Worm (Caenorhabditis elegans): ENCODE measurements around the gene max-1.

DNA sequence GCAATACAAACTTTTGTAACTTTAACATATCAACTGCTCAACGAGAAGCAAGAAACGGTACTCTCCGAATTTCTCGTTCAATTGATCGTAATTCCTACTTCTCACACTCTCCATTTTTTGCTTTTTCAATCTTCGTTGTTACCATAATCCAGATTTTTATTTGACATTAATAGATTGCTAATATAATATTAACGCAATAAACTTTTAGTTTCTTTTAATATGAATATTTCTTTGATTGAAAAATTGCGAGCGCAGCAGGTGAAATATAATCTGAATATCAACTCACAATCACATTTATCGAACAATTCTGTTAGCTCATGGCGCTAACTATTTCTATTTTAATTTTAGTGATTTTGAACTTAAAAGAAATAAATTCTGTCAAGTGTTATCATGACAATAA, 27.7 kb downstream of the max-1 start, which contains the start of gene lurp-4:
- TF ChIP-seq R02D3.7 (tag; optimal IDR thresholded peaks at IDR 0.05) (no peak), pqm-1 (tag; optimal IDR thresholded peaks at IDR 0.05) (no peak), nhr-111 (GFP tag; optimal IDR thresholded peaks at IDR 0.05) (no peak), zip-11 (GFP tag; IDR thresholded peaks at IDR 0.05) (no peak), ceh-82 (tag; optimal IDR thresholded peaks at IDR 0.05) (no peak), lsy-2 (tag; optimal IDR thresholded peaks at IDR 0.05) (no peak), nhr-237 (tag; optimal IDR thresholded peaks at IDR 0.05) (no peak), Y105C5A.15 (GFP tag; IDR thresholded peaks at IDR 0.05) (no peak)
